Worm (Caenorhabditis elegans) whole organism, L4 larva: ENCODE data around the gene srx-85.

ENCODE experiments used
- F44E2.7 ChIP-seq: fragments of 200-800 bp; sonication (Bioruptor generic); IDR thresholded peaks from 2 replicates; pipeline ENCODE4 v2.1.2; 2022; ENCODE audit warnings: missing genetic modification characterization, missing compliant biosample characterization
- F49E8.2 ChIP-seq: sonication (generic microtip); optimal IDR thresholded peaks from 2 replicates; lab custom pipeline; 2016; ENCODE audit warnings: missing compliant biosample characterization, mild to moderate bottlenecking, missing genetic modification characterization, borderline replicate concordance
- R02D3.7 ChIP-seq: fragments of 150-350 bp; sonication (generic microtip); optimal IDR thresholded peaks from 3 replicates; lab custom pipeline; 2014; ENCODE audit warnings: missing biosample characterization, missing genetic modification characterization
- T20F7.1 ChIP-seq: fragments of 200-800 bp; sonication (Bioruptor generic); optimal IDR thresholded peaks from 2 replicates; lab custom pipeline; 2018; ENCODE audit warnings: mild to moderate bottlenecking, missing genetic modification characterization, missing compliant biosample characterization
- Y105C5A.15 ChIP-seq: fragments of 200-800 bp; sonication (Bioruptor generic); IDR thresholded peaks from 2 replicates; pipeline ENCODE4 v1.3.6; 2022; ENCODE audit warnings: missing genetic modification characterization, missing compliant biosample characterization
- Y5F2A.4 ChIP-seq: fragments of 200-800 bp; sonication (Bioruptor generic); optimal IDR thresholded peaks from 2 replicates; lab custom pipeline; 2018; ENCODE audit warnings: mild to moderate bottlenecking, missing genetic modification characterization, missing compliant biosample characterization
- ZK337.2 ChIP-seq: fragments of 200-800 bp; sonication (Bioruptor generic); IDR thresholded peaks from 2 replicates; pipeline ENCODE4 v1.3.6; 2022; ENCODE audit warnings: missing genetic modification reagents, missing genetic modification characterization, missing compliant biosample characterization
- aha-1 ChIP-seq: fragments of 150-350 bp; peaks from one replicate; lab custom pipeline; 2014; ENCODE audit warnings: missing biosample characterization, missing genetic modification characterization
- aly-2 ChIP-seq: sonication (generic microtip); optimal IDR thresholded peaks from 2 replicates; lab custom pipeline; 2018; ENCODE audit warnings: missing biosample characterization, missing genetic modification characterization
- ama-1 ChIP-seq: fragments of 150-350 bp; optimal IDR thresholded peaks from 2 replicates; lab custom pipeline; 2014; ENCODE audit warnings: inconsistent platforms, mixed read lengths
- arid-1 ChIP-seq: fragments of 200-800 bp; sonication (Bioruptor generic); conservative IDR thresholded peaks from 2 replicates; pipeline ENCODE4 v1.3.6; 2022; ENCODE audit warnings: missing genetic modification reagents, missing genetic modification characterization, missing compliant biosample characterization
- ceh-20 ChIP-seq: fragments of 200-800 bp; sonication (Bioruptor generic); IDR thresholded peaks from 2 replicates; pipeline ENCODE4 v1.3.6; 2022; ENCODE audit warnings: missing genetic modification reagents, missing genetic modification characterization, missing compliant biosample characterization
- ceh-28 ChIP-seq: fragments of 150-350 bp; optimal IDR thresholded peaks from 2 replicates; lab custom pipeline; 2014; ENCODE audit warnings: missing biosample characterization, missing genetic modification reagents, missing genetic modification characterization
- ceh-32 ChIP-seq: sonication (generic microtip); optimal IDR thresholded peaks from 2 replicates; lab custom pipeline; 2016; ENCODE audit warnings: mild to moderate bottlenecking, missing genetic modification characterization, missing compliant biosample characterization; ENCODE audit not compliant: poor library complexity
- ceh-44 ChIP-seq: fragments of 200-800 bp; sonication (Bioruptor generic); IDR thresholded peaks from 2 replicates; pipeline ENCODE4 v1.3.6; 2022; ENCODE audit warnings: missing genetic modification reagents, missing genetic modification characterization, missing compliant biosample characterization
- cey-2 ChIP-seq: sonication (generic microtip); optimal IDR thresholded peaks from 3 replicates; lab custom pipeline; 2017; ENCODE audit warnings: missing genetic modification characterization, mild to moderate bottlenecking, missing compliant biosample characterization, antibody characterized with exemption, borderline replicate concordance; ENCODE audit not compliant: insufficient read depth
- ctbp-1 ChIP-seq: fragments of 200-800 bp; sonication (Bioruptor generic); IDR thresholded peaks from 2 replicates; pipeline ENCODE4 v1.3.6; 2022; ENCODE audit warnings: missing genetic modification reagents, missing genetic modification characterization, missing compliant biosample characterization
- dmd-6 ChIP-seq: fragments of 200-800 bp; sonication (Bioruptor generic); IDR thresholded peaks from 2 replicates; pipeline ENCODE4 v1.3.6; 2022; ENCODE audit warnings: missing genetic modification reagents, missing genetic modification characterization, missing compliant biosample characterization
- dmd-8 ChIP-seq: fragments of 200-800 bp; sonication (Bioruptor generic); IDR thresholded peaks from 2 replicates; pipeline ENCODE4 v1.3.6; 2022; ENCODE audit warnings: missing genetic modification characterization, missing compliant biosample characterization
- dpl-1 ChIP-seq: fragments of 150-350 bp; optimal IDR thresholded peaks from 2 replicates; lab custom pipeline; 2014; ENCODE audit warnings: missing biosample characterization, missing genetic modification reagents, missing genetic modification characterization
- duxl-1 ChIP-seq: sonication (generic microtip); optimal IDR thresholded peaks from 2 replicates; lab custom pipeline; 2016; ENCODE audit warnings: mild to moderate bottlenecking, missing genetic modification characterization, moderate library complexity, missing compliant biosample characterization; ENCODE audit not compliant: poor library complexity
- dve-1 ChIP-seq: sonication (generic microtip); optimal IDR thresholded peaks from 2 replicates; lab custom pipeline; 2017; ENCODE audit warnings: antibody characterized with exemption, mild to moderate bottlenecking, missing genetic modification characterization, missing compliant biosample characterization; ENCODE audit not compliant: insufficient read depth
- egl-27 ChIP-seq: sonication (generic microtip); optimal IDR thresholded peaks from 3 replicates; lab custom pipeline; 2017; ENCODE audit warnings: missing biosample characterization, missing genetic modification reagents, missing genetic modification characterization
- egl-43 ChIP-seq: fragments of 200-800 bp; sonication (Bioruptor generic); IDR thresholded peaks from 2 replicates; pipeline ENCODE4 v1.3.6; 2022; ENCODE audit warnings: missing genetic modification reagents, missing genetic modification characterization, missing compliant biosample characterization
- fkh-10 ChIP-seq: fragments of 150-350 bp; optimal IDR thresholded peaks from 2 replicates; lab custom pipeline; 2014; ENCODE audit warnings: missing biosample characterization, missing genetic modification reagents, missing genetic modification characterization
- gei-8 ChIP-seq: fragments of 200-800 bp; sonication (Bioruptor generic); optimal IDR thresholded peaks from 2 replicates; lab custom pipeline; 2018; ENCODE audit warnings: mild to moderate bottlenecking, missing genetic modification characterization, missing compliant biosample characterization
- hif-1 ChIP-seq, 2 experiments: sonication (generic microtip); optimal IDR thresholded peaks; 2 replicates each; lab custom pipeline; 2016 to 2017; ENCODE audit warnings: missing compliant biosample characterization in 2 of 2, missing genetic modification characterization in 2 of 2, missing genetic modification reagents in 2 of 2, missing genotype in 2 of 2, mild to moderate bottlenecking in 1 of 2
- lim-7 ChIP-seq: fragments of 200-800 bp; sonication (Bioruptor generic); IDR thresholded peaks from 2 replicates; pipeline ENCODE4 v1.3.6; 2022; ENCODE audit warnings: missing genetic modification characterization, missing compliant biosample characterization
- lin-13 ChIP-seq: fragments of 150-350 bp; optimal IDR thresholded peaks from 2 replicates; lab custom pipeline; 2014; ENCODE audit warnings: missing biosample characterization, missing genetic modification reagents, missing genetic modification characterization
- lin-29 ChIP-seq: fragments of 200-800 bp; sonication (Bioruptor generic); IDR thresholded peaks from 2 replicates; pipeline ENCODE4 v1.3.6; 2022; ENCODE audit warnings: missing genetic modification reagents, missing genetic modification characterization, missing compliant biosample characterization
- madf-9 ChIP-seq: fragments of 200-800 bp; sonication (Bioruptor generic); conservative IDR thresholded peaks from 2 replicates; pipeline ENCODE4 v1.3.6; 2022; ENCODE audit warnings: missing genetic modification reagents, missing genetic modification characterization, missing compliant biosample characterization
- mdl-1 ChIP-seq, 2 experiments: fragments of 150-350 bp in 1 of 2; sonication (generic microtip) in 1 of 2; optimal IDR thresholded peaks; 2 replicates each; lab custom pipeline; 2014 to 2017; ENCODE audit warnings: missing biosample characterization in 2 of 2, missing genetic modification characterization in 2 of 2
- mdt-29 ChIP-seq: fragments of 200-800 bp; sonication (Bioruptor generic); IDR thresholded peaks from 2 replicates; pipeline ENCODE4 v1.3.6; 2022; ENCODE audit warnings: missing genetic modification reagents, missing genetic modification characterization, missing compliant biosample characterization
- mes-2 ChIP-seq: sonication (generic microtip); optimal IDR thresholded peaks from 2 replicates; lab custom pipeline; 2016; ENCODE audit warnings: missing genotype, mild to moderate bottlenecking, missing genetic modification characterization, missing compliant biosample characterization; ENCODE audit not compliant: poor library complexity, severe bottlenecking
- nhr-10 ChIP-seq: fragments of 150-350 bp; optimal IDR thresholded peaks from 2 replicates; lab custom pipeline; 2014; ENCODE audit warnings: missing biosample characterization, missing genetic modification characterization
- nhr-11 ChIP-seq: fragments of 150-350 bp; optimal IDR thresholded peaks from 2 replicates; lab custom pipeline; 2014; ENCODE audit warnings: missing biosample characterization, missing genetic modification characterization
- nhr-237 ChIP-seq: sonication (generic microtip); optimal IDR thresholded peaks from 2 replicates; lab custom pipeline; 2017; ENCODE audit warnings: missing biosample characterization, missing genetic modification characterization
- nhr-25 ChIP-seq: sonication (generic microtip); optimal IDR thresholded peaks from 2 replicates; lab custom pipeline; 2017; ENCODE audit warnings: missing genetic modification characterization, mild to moderate bottlenecking, missing compliant biosample characterization, antibody characterized with exemption, moderate library complexity, borderline replicate concordance; ENCODE audit not compliant: insufficient read depth
- nhr-41 ChIP-seq: fragments of 200-800 bp; sonication (Bioruptor generic); IDR thresholded peaks from 2 replicates; pipeline ENCODE4 v1.3.6; 2022; ENCODE audit warnings: missing genetic modification reagents, missing genetic modification characterization, missing compliant biosample characterization
- nhr-42 ChIP-seq: fragments of 200-800 bp; sonication (Bioruptor generic); IDR thresholded peaks from 2 replicates; pipeline ENCODE4 v1.3.6; 2022; ENCODE audit warnings: missing genetic modification characterization, missing compliant biosample characterization
- nhr-76 ChIP-seq: fragments of 150-350 bp; optimal IDR thresholded peaks from 2 replicates; lab custom pipeline; 2014; ENCODE audit warnings: missing biosample characterization, missing genetic modification characterization
- php-3 ChIP-seq: fragments of 200-800 bp; sonication (Bioruptor generic); IDR thresholded peaks from 2 replicates; pipeline ENCODE4 v1.3.6; 2022; ENCODE audit warnings: missing genetic modification reagents, missing genetic modification characterization, missing compliant biosample characterization
- pqm-1 ChIP-seq: sonication (generic microtip); optimal IDR thresholded peaks from 2 replicates; lab custom pipeline; 2017; ENCODE audit warnings: missing biosample characterization, missing genetic modification characterization
- saeg-2 ChIP-seq: fragments of 200-800 bp; sonication (Bioruptor generic); IDR thresholded peaks from 2 replicates; pipeline ENCODE4 v1.3.6; 2022; ENCODE audit warnings: missing genetic modification reagents, missing genetic modification characterization, missing compliant biosample characterization
- set-16 ChIP-seq: fragments of 200-800 bp; sonication (Bioruptor generic); IDR thresholded peaks from 2 replicates; pipeline ENCODE4 v1.3.6; 2022; ENCODE audit warnings: missing genetic modification reagents, missing genetic modification characterization, missing compliant biosample characterization
- skn-1 ChIP-seq: fragments of 150-350 bp; optimal IDR thresholded peaks from 2 replicates; lab custom pipeline; 2014; ENCODE audit warnings: missing biosample characterization, missing genetic modification characterization
- spr-3 ChIP-seq: fragments of 200-800 bp; sonication (Bioruptor generic); optimal IDR thresholded peaks from 2 replicates; lab custom pipeline; 2018; ENCODE audit warnings: mild to moderate bottlenecking, missing genetic modification characterization, missing compliant biosample characterization
- unc-130 ChIP-seq: sonication (generic microtip); optimal IDR thresholded peaks from 2 replicates; lab custom pipeline; 2016; ENCODE audit warnings: missing genetic modification reagents, missing genetic modification characterization, missing compliant biosample characterization
- zfp-3 ChIP-seq: fragments of 200-800 bp; sonication (Bioruptor generic); conservative IDR thresholded peaks from 2 replicates; pipeline ENCODE4 v1.3.6; 2022; ENCODE audit warnings: missing genetic modification reagents, missing genetic modification characterization, missing compliant biosample characterization
- zip-11 ChIP-seq: fragments of 200-800 bp; sonication (Bioruptor generic); IDR thresholded peaks from 2 replicates; pipeline ENCODE4 v1.3.6; 2022; ENCODE audit warnings: missing genetic modification characterization, missing compliant biosample characterization

The srx-85 gene

DNA sequence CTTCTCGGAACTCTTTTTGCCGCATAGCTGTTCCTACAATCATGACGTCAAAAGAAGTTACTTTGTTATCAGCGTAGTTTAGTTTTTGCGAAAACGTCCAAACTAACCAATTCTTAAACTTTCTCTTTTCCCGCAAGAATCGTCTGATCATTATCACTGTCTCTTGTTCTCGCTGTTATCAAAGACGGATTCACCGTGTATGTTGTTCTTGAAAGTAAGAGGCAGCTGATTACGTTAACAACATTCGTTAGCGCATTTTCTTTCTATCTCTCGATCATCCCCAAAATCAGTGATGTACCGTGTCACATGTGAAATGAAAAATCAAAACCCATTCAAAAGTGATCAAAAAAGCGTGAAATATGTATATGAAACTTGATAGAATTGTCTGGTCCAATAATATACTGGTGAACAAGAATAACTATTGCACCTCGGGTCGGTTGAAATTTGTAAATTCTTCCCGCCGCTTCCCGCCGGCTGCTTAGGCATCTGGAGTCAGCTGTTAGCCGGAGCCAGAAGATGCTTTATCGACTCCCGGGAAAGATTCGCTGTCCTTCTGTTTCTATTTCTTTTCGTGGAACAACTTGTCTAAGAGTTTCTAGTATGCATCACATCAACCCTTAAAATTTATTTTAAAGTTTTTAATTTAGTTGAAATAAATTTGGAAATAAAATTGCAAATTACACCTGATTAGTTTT lies 17.8 kb upstream of the srx-85 start (continued):
- TF ChIP-seq nhr-76: no peak
- no peak for TF ChIP-seq ctbp-1 (GFP tag; lab: Robert Waterston, UW)
- TF ChIP-seq arid-1 (GFP tag; lab: Robert Waterston, UW): no peak
- TF ChIP-seq nhr-25 (tag; lab: Kevin White, UChicago): no peak
- no peak for TF ChIP-seq unc-130 (GFP tag; lab: Kevin White, UChicago)
- TF ChIP-seq nhr-11 (tag; lab: Kevin White, UChicago): no peak
- no peak for TF ChIP-seq lin-13 (GFP tag; lab: Kevin White, UChicago)
- TF ChIP-seq F49E8.2: no peak
- no peak; the same call in 1 of the 2 replicates for TF ChIP-seq madf-9
- no peak for TF ChIP-seq Y105C5A.15 (GFP tag; lab: Robert Waterston, UW)
- TF ChIP-seq set-16 (GFP tag; lab: Robert Waterston, UW): no peak
- no peak for TF ChIP-seq mdt-29 (GFP tag; lab: Robert Waterston, UW)
- peak; percentile 47 for TF ChIP-seq mes-2 (tag; lab: Kevin White, UChicago)
- no peak for TF ChIP-seq aly-2 (tag; lab: Kevin White, UChicago)
- peak; percentile 78 for TF ChIP-seq cey-2 (tag; lab: Kevin White, UChicago)
- TF ChIP-seq spr-3 (GFP tag; lab: Kevin White, UChicago): no peak
- peak; percentile 12 for TF ChIP-seq T20F7.1
- peak; percentile 77 for TF ChIP-seq dve-1
- TF ChIP-seq dpl-1 (GFP tag; lab: Kevin White, UChicago): no peak
- no peak for TF ChIP-seq ceh-28 (tag; lab: Kevin White, UChicago)
- peak; percentile 78 for TF ChIP-seq pqm-1 (tag; lab: Kevin White, UChicago)
- peak; percentile 41 for TF ChIP-seq nhr-10 (tag; lab: Kevin White, UChicago)
- TF ChIP-seq duxl-1 (tag; lab: Kevin White, UChicago): no peak
- TF ChIP-seq php-3 (GFP tag; lab: Robert Waterston, UW): 0 out of 2 replicates have a peak, but pooled peaks have one; percentile 28
- TF ChIP-seq dmd-6 (GFP tag; lab: Robert Waterston, UW): peak; percentile 66
- TF ChIP-seq saeg-2: no peak
- no peak for TF ChIP-seq F44E2.7 (GFP tag; lab: Robert Waterston, UW)
- TF ChIP-seq zfp-3 (GFP tag; lab: Robert Waterston, UW): 0 out of 2 replicates have a peak, but pooled peaks have one; percentile 25
- TF ChIP-seq nhr-41 (GFP tag; lab: Robert Waterston, UW): no peak
- no peak for TF ChIP-seq dmd-8 (GFP tag; lab: Robert Waterston, UW)
- TF ChIP-seq ZK337.2 (GFP tag; lab: Robert Waterston, UW): no peak
- TF ChIP-seq nhr-237 (tag; lab: Kevin White, UChicago): no peak
- TF ChIP-seq ceh-20 (GFP tag; lab: Robert Waterston, UW): no peak
- no peak for TF ChIP-seq R02D3.7 (tag; lab: Kevin White, UChicago)
- TF ChIP-seq zip-11 (GFP tag; lab: Robert Waterston, UW): no peak
- no peak for TF ChIP-seq Y5F2A.4
- TF ChIP-seq lim-7 (GFP tag; lab: Robert Waterston, UW): no peak
- no peak for TF ChIP-seq fkh-10 (GFP tag; lab: Kevin White, UChicago)
- no peak for TF ChIP-seq ama-1 (lab: Kevin White, UChicago)
- no peak for TF ChIP-seq ceh-32
- no peak for TF ChIP-seq hif-1 (tag; optimal IDR thresholded peaks at IDR 0.05; lab: Kevin White, UChicago)
- no peak for TF ChIP-seq egl-27 (tag; lab: Kevin White, UChicago)
- peak in 1 of 2 experiments; percentile 59 for TF ChIP-seq mdl-1 (tag; optimal IDR thresholded peaks at IDR 0.05; lab: Kevin White, UChicago)
- no peak for TF ChIP-seq nhr-42
- no peak for TF ChIP-seq skn-1
- peak; percentile 45 for TF ChIP-seq aha-1 (tag; lab: Kevin White, UChicago)
- TF ChIP-seq gei-8 (GFP tag; lab: Kevin White, UChicago): no peak
- no peak for TF ChIP-seq ceh-44
- no peak for TF ChIP-seq egl-43 (GFP tag; lab: Robert Waterston, UW)
- no peak for TF ChIP-seq lin-29 (GFP tag; lab: Robert Waterston, UW)
